Worm (Caenorhabditis elegans) whole organism, early embryonic: ENCODE data around the gene B0198.3.

Experiments
- aly-1 ChIP-seq: sonication (generic microtip); optimal IDR thresholded peaks from 2 replicates; lab custom pipeline; 2016; ENCODE audit warnings: missing genetic modification characterization, missing compliant biosample characterization
- hnd-1 ChIP-seq: sonication (generic microtip); optimal IDR thresholded peaks from 2 replicates; lab custom pipeline; 2016; ENCODE audit warnings: missing genetic modification characterization, missing compliant biosample characterization
- pes-1 ChIP-seq: fragments of 200-800 bp; sonication (Bioruptor generic); IDR thresholded peaks from 2 replicates; pipeline ENCODE4 v1.3.6; 2022; ENCODE audit warnings: missing genetic modification reagents, missing genetic modification characterization, missing compliant biosample characterization
- sea-1 ChIP-seq: fragments of 200-800 bp; sonication (Bioruptor generic); conservative IDR thresholded peaks from 2 replicates; pipeline ENCODE4 v1.3.6; 2022; ENCODE audit warnings: missing genetic modification characterization, missing compliant biosample characterization
- tbx-11 ChIP-seq: fragments of 200-800 bp; sonication (Bioruptor generic); IDR thresholded peaks from 2 replicates; pipeline ENCODE4 v1.3.6; 2022; ENCODE audit warnings: missing genetic modification characterization, missing compliant biosample characterization
- tbx-37 ChIP-seq: fragments of 200-800 bp; sonication (Bioruptor generic); conservative IDR thresholded peaks from 2 replicates; pipeline ENCODE4 v1.3.6; 2022; ENCODE audit warnings: missing genetic modification reagents, missing genetic modification characterization, missing compliant biosample characterization

- TF ChIP-seq sea-1 (GFP tag; lab: Robert Waterston, UW) (no peak), tbx-37 (no peak), pes-1 (no peak), tbx-11 (no peak), hnd-1 (no peak), aly-1 (no peak)
Observed at ce11 chrX:12003969-12004368, 52.9 kb downstream of the B0198.3 start.
